Worm (Caenorhabditis elegans) whole organism, mixed stage, embryonic: ENCODE results near the gene C10G8.2.

ENCODE experiments used
- M03D4.4 ChIP-seq: sonication (generic microtip); optimal IDR thresholded peaks from 2 replicates; lab custom pipeline; 2017; ENCODE audit warnings: mild to moderate bottlenecking, missing genetic modification characterization, missing compliant biosample characterization
- elt-3 ChIP-seq: fragments of 150-350 bp; optimal IDR thresholded peaks from 2 replicates; lab custom pipeline; 2014; ENCODE audit warnings: missing biosample characterization, missing genetic modification characterization
- nhr-28 ChIP-seq: fragments of 150-350 bp; optimal IDR thresholded peaks from 2 replicates; lab custom pipeline; 2014; ENCODE audit warnings: missing biosample characterization, missing genetic modification characterization
- unc-120 ChIP-seq: sonication (generic microtip); optimal IDR thresholded peaks from 2 replicates; lab custom pipeline; 2017; ENCODE audit warnings: missing genetic modification characterization, missing compliant biosample characterization; ENCODE audit not compliant: poor library complexity, severe bottlenecking
- ztf-11 ChIP-seq: fragments of 150-350 bp; optimal IDR thresholded peaks from 2 replicates; lab custom pipeline; 2014; ENCODE audit warnings: missing biosample characterization, missing genetic modification characterization

DNA sequence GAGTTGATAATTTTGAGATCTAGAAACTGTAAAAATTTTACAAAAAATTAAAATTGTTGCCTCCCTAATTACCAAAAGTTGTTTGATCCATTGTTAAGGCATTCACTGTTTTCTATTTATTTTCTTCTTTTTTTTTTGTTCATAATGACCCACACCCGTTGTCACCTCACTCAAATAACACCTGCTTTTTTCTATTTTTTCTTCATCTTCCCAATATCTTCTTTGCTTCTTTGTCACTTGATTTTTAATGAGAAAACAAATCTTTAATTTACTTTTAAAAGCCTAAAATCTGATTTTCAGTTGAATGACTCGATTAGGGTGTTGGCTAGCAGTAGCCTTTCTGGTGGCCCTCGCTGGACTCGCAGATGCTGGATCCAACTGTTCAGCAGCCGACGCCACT is 10.8 kb upstream of the C10G8.2 start, which contains the start of gene ncx-2:
- no peak for TF ChIP-seq M03D4.4 (tag; lab: Kevin White, UChicago)
- TF ChIP-seq ztf-11, result no peak
- no peak for TF ChIP-seq elt-3
- TF ChIP-seq unc-120, result no peak
- TF ChIP-seq nhr-28 (tag; lab: Kevin White, UChicago), result no peak
